Worm (Caenorhabditis elegans): ENCODE measurements around the gene C16C8.12.

C16C8.12 gene

DNA sequence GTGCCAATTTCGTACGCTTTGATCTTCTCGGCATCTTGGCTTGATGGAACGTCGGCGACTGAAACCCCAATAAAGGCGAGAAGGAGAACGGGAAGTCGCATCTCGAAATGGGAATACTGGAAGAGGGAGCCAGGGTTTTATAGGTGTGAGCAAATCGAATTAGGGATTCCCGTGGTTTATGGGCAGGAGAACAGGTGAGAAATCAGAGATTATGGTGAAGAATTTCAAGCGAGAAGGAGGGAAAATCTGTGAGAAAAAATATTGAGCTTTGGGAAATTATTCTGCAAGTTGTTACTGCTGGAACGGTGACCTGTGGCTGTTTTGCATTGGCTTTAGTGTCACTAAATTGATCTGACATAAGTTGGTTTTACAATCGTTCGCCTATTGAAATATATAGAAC, 19.1 kb downstream of the C16C8.12 start, which contains the start of gene Y49F6B.13:
Y49F6B.13 (minus strand) TSS at position 101 of the 400 bp plus-strand sequence.
- no peak for TF ChIP-seq egl-5 (tag; optimal IDR thresholded peaks at IDR 0.05)
- no peak for TF ChIP-seq nhr-25 (tag; optimal IDR thresholded peaks at IDR 0.05)

DNA sequence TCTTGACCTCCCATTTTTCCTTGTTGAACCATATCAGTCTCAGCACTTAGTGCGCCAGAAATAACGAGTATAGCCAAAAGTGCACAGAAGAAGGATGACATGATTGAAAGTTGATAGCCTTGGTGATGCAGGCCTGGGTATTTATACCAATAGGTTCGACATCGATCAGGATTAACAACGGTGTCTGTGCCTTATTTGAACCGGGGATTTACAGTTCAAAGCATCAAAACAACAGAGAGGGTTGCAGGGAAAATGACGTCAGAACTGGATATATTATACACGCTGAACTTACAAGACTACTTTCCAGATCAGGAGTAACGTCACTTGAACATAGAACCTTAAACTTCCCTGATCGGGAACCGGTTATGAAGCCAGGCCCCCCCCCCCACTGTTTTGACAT, 19.8 kb downstream of the C16C8.12 start, which contains the start of gene Y49F6B.12:
Y49F6B.12 (minus strand) TSS at position 101 of the 400 bp plus-strand sequence.
- TF ChIP-seq lin-15B (tag; optimal IDR thresholded peaks at IDR 0.05) (no peak), fkh-10 (GFP tag; optimal IDR thresholded peaks at IDR 0.05) (no peak), lin-39 (tag; optimal IDR thresholded peaks at IDR 0.05) (no peak), pqm-1 (tag; optimal IDR thresholded peaks at IDR 0.05) (no peak), sea-2 (GFP tag; optimal IDR thresholded peaks at IDR 0.05) (no peak), ztf-11 (tag; optimal IDR thresholded peaks at IDR 0.05) (no peak), hmg-11 (tag; optimal IDR thresholded peaks at IDR 0.05) (no peak)

DNA sequence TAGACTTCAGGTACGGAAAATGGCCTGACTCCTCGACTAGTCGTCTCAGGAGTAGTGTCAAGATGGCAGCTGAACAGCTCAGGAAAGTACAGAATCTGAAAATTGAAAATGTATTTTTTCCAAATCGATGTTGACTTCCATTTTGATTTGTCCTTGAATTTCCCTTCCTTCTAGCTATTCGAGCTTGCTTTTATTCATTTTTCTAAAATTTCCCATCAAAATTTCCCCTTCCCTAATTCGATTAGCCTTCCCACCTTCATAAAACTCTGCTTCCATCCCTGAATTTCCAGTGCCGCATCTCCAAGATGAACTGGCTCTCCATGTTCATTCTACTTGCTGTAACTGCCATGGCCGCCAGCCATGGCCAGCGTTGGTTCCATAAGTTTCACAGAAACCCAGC, 20.3 kb downstream of the C16C8.12 start, which contains the start of gene Y49F6B.6:
Y49F6B.6 (plus strand) TSS at position 301 of the 400 bp plus-strand sequence.
- TF ChIP-seq ztf-11 (tag; optimal IDR thresholded peaks at IDR 0.05) (no peak), snpc-4 (tag; optimal IDR thresholded peaks at IDR 0.05) (no peak), elt-3 (tag; optimal IDR thresholded peaks at IDR 0.05) (no peak), tbx-2 (tag; optimal IDR thresholded peaks at IDR 0.05) (no peak), elt-2 (tag; optimal IDR thresholded peaks at IDR 0.05) (no peak), ztf-4 (tag; optimal IDR thresholded peaks at IDR 0.05) (no peak), nhr-12 (tag; optimal IDR thresholded peaks at IDR 0.05) (no peak), fos-1 (tag; optimal IDR thresholded peaks at IDR 0.05) (no peak), eor-1 (tag; optimal IDR thresholded peaks at IDR 0.05) (no peak), fkh-10 (GFP tag; optimal IDR thresholded peaks at IDR 0.05) (no peak), lin-39 (tag; optimal IDR thresholded peaks at IDR 0.05) (no peak), mdl-1 (tag; optimal IDR thresholded peaks at IDR 0.05) (no peak), ceh-82 (tag; optimal IDR thresholded peaks at IDR 0.05) (no peak), zag-1 (tag; optimal IDR thresholded peaks at IDR 0.05) (no peak), daf-12 (tag; optimal IDR thresholded peaks at IDR 0.05) (no peak), ama-1 (optimal IDR thresholded peaks at IDR 0.05) (no peak), elt-1 (tag; optimal IDR thresholded peaks at IDR 0.05) (no peak)

DNA sequence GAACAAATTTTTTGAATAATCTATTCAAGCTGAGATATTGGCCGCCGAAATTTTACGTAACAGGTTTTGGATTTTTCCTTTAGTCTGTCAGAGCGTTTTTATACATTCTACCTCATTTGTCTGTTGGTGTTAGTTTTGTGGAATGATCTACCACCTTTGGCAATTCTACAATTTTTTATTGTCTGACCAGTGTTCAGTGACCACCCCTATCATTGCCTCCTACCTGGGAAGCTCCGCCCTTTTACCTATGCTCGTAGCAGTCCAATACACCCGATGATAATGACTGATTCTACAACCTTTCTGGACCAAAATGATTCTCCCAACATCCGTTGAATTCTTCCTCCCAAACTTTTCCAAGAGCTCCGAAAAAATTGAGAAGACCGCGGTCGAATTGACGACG, 21.2 kb downstream of the C16C8.12 start, which contains the start of gene sdz-32:
sdz-32 (plus strand) TSS at position 301 of the 400 bp plus-strand sequence.
- TF ChIP-seq sea-2 (GFP tag; optimal IDR thresholded peaks at IDR 0.05) (no peak), zag-1 (tag; optimal IDR thresholded peaks at IDR 0.05) (no peak), ztf-4 (tag; optimal IDR thresholded peaks at IDR 0.05) (no peak), ama-1 (optimal IDR thresholded peaks at IDR 0.05) (no peak), fos-1 (tag; optimal IDR thresholded peaks at IDR 0.05) (no peak), nhr-12 (tag; optimal IDR thresholded peaks at IDR 0.05) (no peak), pha-4 (tag; optimal IDR thresholded peaks at IDR 0.05) (no peak)

DNA sequence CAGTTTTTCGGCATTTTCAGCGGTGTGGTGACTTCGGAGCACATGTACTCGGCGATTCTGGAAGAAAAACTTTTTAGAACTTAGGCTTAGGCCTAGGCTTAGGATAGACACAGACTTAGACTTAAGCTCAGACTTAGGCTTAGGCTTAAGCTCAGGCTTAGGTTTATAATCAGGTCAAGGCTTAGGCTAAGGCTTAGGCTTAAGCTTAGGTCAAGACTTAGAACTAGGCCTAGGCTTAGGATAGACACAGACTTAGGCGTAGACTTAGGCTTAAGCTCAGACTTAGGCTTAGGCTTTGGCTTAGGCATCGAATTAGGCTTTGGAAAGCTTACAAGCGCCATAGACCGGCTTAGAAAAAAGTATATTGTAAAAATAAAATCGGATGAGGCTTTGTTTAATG, 24.0 kb downstream of the C16C8.12 start:
- TF ChIP-seq ZK546.5 (tag; optimal IDR thresholded peaks at IDR 0.05) (no peak), lsy-12 (tag; optimal IDR thresholded peaks at IDR 0.05) (no peak)

DNA sequence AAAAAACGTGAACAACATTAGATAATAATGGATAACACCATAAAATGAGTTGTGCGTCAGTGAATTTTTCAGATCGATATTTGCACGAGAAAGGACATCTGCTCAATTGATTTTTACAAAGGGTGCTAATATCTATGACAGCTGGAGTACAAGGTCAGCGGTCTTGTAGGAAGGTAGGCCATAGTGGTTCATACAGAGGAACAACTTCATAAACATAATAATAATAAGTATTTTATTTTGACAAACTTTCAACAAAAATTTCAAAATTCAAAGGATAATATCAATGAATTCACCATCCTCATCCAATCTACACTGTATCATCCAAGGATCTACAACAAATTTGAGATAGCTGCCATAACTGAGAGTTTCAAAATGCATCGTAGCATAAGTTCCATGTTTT, 24.6 kb downstream of the C16C8.12 start, which contains the start of gene fbxb-104:
fbxb-104 (minus strand) TSS at position 101 of the 400 bp plus-strand sequence.
- no peak for TF ChIP-seq skn-1 (tag; optimal IDR thresholded peaks at IDR 0.05)
- TF ChIP-seq ztf-4 (tag; optimal IDR thresholded peaks at IDR 0.05): no peak
- TF ChIP-seq mdl-1 (tag; optimal IDR thresholded peaks at IDR 0.05): no peak
- TF ChIP-seq sea-2 (GFP tag; optimal IDR thresholded peaks at IDR 0.05): no peak
- no peak for TF ChIP-seq egl-5 (tag; optimal IDR thresholded peaks at IDR 0.05)
- no peak for TF ChIP-seq jun-1 (tag; optimal IDR thresholded peaks at IDR 0.05)
- TF ChIP-seq lsy-12 (tag; optimal IDR thresholded peaks at IDR 0.05): no peak
- no peak for TF ChIP-seq nhr-12 (tag; optimal IDR thresholded peaks at IDR 0.05)
- no peak for TF ChIP-seq ZK546.5 (tag; optimal IDR thresholded peaks at IDR 0.05)
- no peak for TF ChIP-seq nhr-43 (tag; optimal IDR thresholded peaks at IDR 0.05; ENCODE audit: poor library complexity, severe bottlenecking)
- TF ChIP-seq lin-15B (tag; optimal IDR thresholded peaks at IDR 0.05): no peak

DNA sequence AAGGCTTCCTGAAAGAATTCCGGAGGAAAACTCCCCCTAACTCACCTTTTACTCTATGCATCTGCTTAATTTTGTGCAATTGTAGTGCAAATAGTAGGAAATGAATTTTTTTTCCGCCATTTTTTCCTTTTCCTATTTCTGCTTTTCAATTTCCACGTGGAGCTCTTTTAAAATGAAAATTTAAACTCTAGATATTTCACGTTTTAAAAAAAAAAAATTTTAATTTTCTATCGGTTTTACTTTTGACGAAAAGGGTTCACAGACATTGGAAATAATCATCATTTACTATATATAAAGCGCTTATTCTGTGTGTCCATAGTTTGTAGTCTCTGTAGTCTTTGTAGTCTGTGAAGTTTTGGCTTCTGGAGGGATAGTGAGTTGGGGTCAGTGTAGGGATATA, 29.1 kb downstream of the C16C8.12 start, which contains the start of gene Y49F6B.8:
Y49F6B.8 (minus strand) TSS at position 101 of the 400 bp plus-strand sequence.
- TF ChIP-seq pqm-1 (tag; optimal IDR thresholded peaks at IDR 0.05): no peak
- no peak for TF ChIP-seq nhr-43 (tag; optimal IDR thresholded peaks at IDR 0.05; ENCODE audit: poor library complexity, severe bottlenecking)
- TF ChIP-seq pha-4 (tag; optimal IDR thresholded peaks at IDR 0.05): no peak
- TF ChIP-seq eor-1 (tag; optimal IDR thresholded peaks at IDR 0.05): no peak
- TF ChIP-seq daf-12 (tag; optimal IDR thresholded peaks at IDR 0.05): no peak
- TF ChIP-seq fos-1 (tag; optimal IDR thresholded peaks at IDR 0.05): no peak
- no peak for TF ChIP-seq egl-5 (tag; optimal IDR thresholded peaks at IDR 0.05)
- no peak for TF ChIP-seq nhr-25 (tag; optimal IDR thresholded peaks at IDR 0.05)
- TF ChIP-seq snpc-4 (tag; optimal IDR thresholded peaks at IDR 0.05): no peak
- TF ChIP-seq lin-15B (tag; optimal IDR thresholded peaks at IDR 0.05): no peak
- TF ChIP-seq ama-1 (optimal IDR thresholded peaks at IDR 0.05): no peak
- TF ChIP-seq jun-1 (tag; optimal IDR thresholded peaks at IDR 0.05): no peak
- TF ChIP-seq ceh-82 (tag; optimal IDR thresholded peaks at IDR 0.05): no peak
- no peak for TF ChIP-seq aly-2 (tag; optimal IDR thresholded peaks at IDR 0.05)
- no peak for TF ChIP-seq nhr-23 (tag; optimal IDR thresholded peaks at IDR 0.05)
- no peak for TF ChIP-seq nhr-11 (tag; optimal IDR thresholded peaks at IDR 0.05)
- TF ChIP-seq fkh-10 (GFP tag; optimal IDR thresholded peaks at IDR 0.05): no peak
- no peak for TF ChIP-seq fkh-2 (tag; optimal IDR thresholded peaks at IDR 0.05)
- TF ChIP-seq nhr-76 (tag; optimal IDR thresholded peaks at IDR 0.05): no peak
- TF ChIP-seq ceh-16 (tag; optimal IDR thresholded peaks at IDR 0.05): no peak
